Fruit fly (Drosophila melanogaster): ENCODE measurements around the gene koko.

koko gene

DNA sequence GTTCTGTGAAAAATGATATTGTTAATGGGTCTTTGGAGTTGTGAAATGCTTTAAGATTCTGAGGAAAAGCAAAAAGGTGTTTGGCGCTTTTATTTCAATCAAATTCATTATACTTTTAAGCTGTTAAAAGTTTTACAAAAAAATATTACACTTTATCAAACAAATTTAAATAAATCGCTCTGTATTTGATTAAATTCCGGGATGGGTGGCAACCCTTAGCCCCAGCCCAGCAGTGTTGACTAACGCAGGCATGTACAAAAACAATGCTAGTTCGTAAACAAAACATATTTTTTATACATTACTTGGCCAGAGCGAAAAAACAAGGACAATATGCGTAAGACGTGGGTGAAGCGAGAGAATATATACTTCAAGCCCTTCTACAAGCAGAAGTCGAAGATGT lies 1.9 kb downstream of the koko start, which contains the start of gene CG7685 (continued):
- TF ChIP-seq CG12659 (GFP tag; optimal IDR thresholded peaks at IDR 0.05) (peak; percentile 75), Doc3 (GFP tag; IDR thresholded peaks at IDR 0.05; ENCODE audit: partially characterized antibody) (no peak; the same call in 2 of the 3 replicates), CG14860 (GFP tag; IDR thresholded peaks at IDR 0.05; ENCODE audit: partially characterized antibody) (no peak), CG8944 (GFP tag; optimal IDR thresholded peaks at IDR 0.05) (peak; percentile 28), CG7839 (tag; optimal IDR thresholded peaks at IDR 0.05) (peak; percentile 62), Myb (GFP tag; optimal IDR thresholded peaks at IDR 0.05) (peak; percentile 63), phol (tag; optimal IDR thresholded peaks at IDR 0.05) (peak; percentile 50), Ssrp (tag; optimal IDR thresholded peaks at IDR 0.05) (peak; percentile 33), CG13287 (GFP tag; IDR thresholded peaks at IDR 0.05; ENCODE audit: partially characterized antibody) (peak; percentile 55), Hr3 (GFP tag; optimal IDR thresholded peaks at IDR 0.05) (peak; percentile 52), CG15601 (tag; optimal IDR thresholded peaks at IDR 0.05) (peak; percentile 45), CG16815 (GFP tag; optimal IDR thresholded peaks at IDR 0.05) (no peak), CG16813 (GFP tag; IDR thresholded peaks at IDR 0.05; ENCODE audit: partially characterized antibody) (no peak), CG14965 (GFP tag; optimal IDR thresholded peaks at IDR 0.05; ENCODE audit: borderline replicate concordance) (no peak), Eip74EF (GFP tag; optimal IDR thresholded peaks at IDR 0.05) (peak in 1 of 2 experiments; percentile 27), Hey (tag; optimal IDR thresholded peaks at IDR 0.05) (peak; percentile 5), ara (GFP tag; IDR thresholded peaks at IDR 0.05) (peak; percentile 51; the same call in 1 of the 2 replicates), hkb (optimal IDR thresholded peaks at IDR 0.05) (no peak), hkb (GFP tag; IDR thresholded peaks at IDR 0.05) (peak; percentile 59), CG1603 (tag; optimal IDR thresholded peaks at IDR 0.05) (peak; percentile 66), Lpt (GFP tag; optimal IDR thresholded peaks at IDR 0.05) (no peak), Mes4 (GFP tag; optimal IDR thresholded peaks at IDR 0.05) (peak; percentile 8)

- no peak for TF ChIP-seq CG10366 (GFP tag; IDR thresholded peaks at IDR 0.05)
- TF ChIP-seq Asciz (GFP tag; optimal IDR thresholded peaks at IDR 0.05) = no peak
- no peak for TF ChIP-seq CG3281 (GFP tag; optimal IDR thresholded peaks at IDR 0.05)
- TF ChIP-seq kay (GFP tag; optimal IDR thresholded peaks at IDR 0.05) = no peak
- TF ChIP-seq CG12769 (tag; optimal IDR thresholded peaks at IDR 0.05) = peak; percentile 62
- TF ChIP-seq CG7963 (GFP tag; IDR thresholded peaks at IDR 0.05; ENCODE audit: partially characterized antibody) = 0 out of 3 replicates have a peak, but pooled peaks have one; percentile 7
- TF ChIP-seq CG17328 (GFP tag; IDR thresholded peaks at IDR 0.05) = no peak
- peak; percentile 43; the same call in 1 of the 2 replicates for TF ChIP-seq E2f2 (GFP tag; IDR thresholded peaks at IDR 0.05)
- TF ChIP-seq CG17385 (GFP tag; optimal IDR thresholded peaks at IDR 0.05) = no peak
- TF ChIP-seq Lpt (GFP tag; optimal IDR thresholded peaks at IDR 0.05) = no peak
- peak; percentile 13 for TF ChIP-seq kah (GFP tag; optimal IDR thresholded peaks at IDR 0.05)
- TF ChIP-seq so (GFP tag; IDR thresholded peaks at IDR 0.05) = no peak
- TF ChIP-seq CG11723 (GFP tag; optimal IDR thresholded peaks at IDR 0.05) = no peak
- TF ChIP-seq dimm (GFP tag; IDR thresholded peaks at IDR 0.05) = no peak
- TF ChIP-seq ase (GFP tag; IDR thresholded peaks at IDR 0.05) = 0 out of 3 replicates have a peak, but pooled peaks have one; percentile 29
- no peak for TF ChIP-seq Fer3 (tag; optimal IDR thresholded peaks at IDR 0.05)
- no peak for TF ChIP-seq CG10543 (GFP tag; optimal IDR thresholded peaks at IDR 0.05)
- TF ChIP-seq CG1647 (GFP tag; optimal IDR thresholded peaks at IDR 0.05) = no peak
- no peak for TF ChIP-seq tio (GFP tag; optimal IDR thresholded peaks at IDR 0.05)
- TF ChIP-seq Pdp1 (GFP tag; optimal IDR thresholded peaks at IDR 0.05) = peak in 1 of 2 experiments; percentile 92
- peak; percentile 61 for TF ChIP-seq Med (GFP tag)
- peak; percentile 8 for TF ChIP-seq Dp (GFP tag; optimal IDR thresholded peaks at IDR 0.05)
These were observed 8.5 kb downstream of the koko start, which contains the start of gene CG10864 for dm6 chr3R:18411205-18411749. CG10864 (minus strand) TSS chr3R:18411631.
